Worm (Caenorhabditis elegans) whole organism, L3 larva: ENCODE data around the gene tag-321.

Source experiments
- ceh-16 ChIP-seq: sonication (generic microtip); optimal IDR thresholded peaks from 2 replicates; lab custom pipeline; 2017; ENCODE audit warnings: missing biosample characterization, missing genetic modification characterization
- elt-1 ChIP-seq: fragments of 150-350 bp; optimal IDR thresholded peaks from 2 replicates; lab custom pipeline; 2014; ENCODE audit warnings: missing biosample characterization, missing genetic modification characterization
- elt-3 ChIP-seq, 3 experiments: fragments of 150-350 bp in 1 of 3; sonication (generic microtip) in 2 of 3; optimal IDR thresholded peaks; 2 replicates in 2 of 3; 4 replicates in 1 of 3; lab custom pipeline; 2014 to 2017; ENCODE audit warnings: missing biosample characterization in 3 of 3, missing genetic modification characterization in 3 of 3
- mdl-1 ChIP-seq: fragments of 150-350 bp; optimal IDR thresholded peaks from 2 replicates; lab custom pipeline; 2014; ENCODE audit warnings: missing biosample characterization, missing genetic modification characterization
- snpc-4 ChIP-seq: fragments of 150-350 bp; optimal IDR thresholded peaks from 2 replicates; lab custom pipeline; 2014; ENCODE audit warnings: missing biosample characterization, missing genetic modification characterization
- unc-62 ChIP-seq: fragments of 150-350 bp; sonication (generic microtip); optimal IDR thresholded peaks from 4 replicates; lab custom pipeline; 2014; ENCODE audit warnings: missing biosample characterization, missing genetic modification reagents, missing genetic modification characterization

DNA sequence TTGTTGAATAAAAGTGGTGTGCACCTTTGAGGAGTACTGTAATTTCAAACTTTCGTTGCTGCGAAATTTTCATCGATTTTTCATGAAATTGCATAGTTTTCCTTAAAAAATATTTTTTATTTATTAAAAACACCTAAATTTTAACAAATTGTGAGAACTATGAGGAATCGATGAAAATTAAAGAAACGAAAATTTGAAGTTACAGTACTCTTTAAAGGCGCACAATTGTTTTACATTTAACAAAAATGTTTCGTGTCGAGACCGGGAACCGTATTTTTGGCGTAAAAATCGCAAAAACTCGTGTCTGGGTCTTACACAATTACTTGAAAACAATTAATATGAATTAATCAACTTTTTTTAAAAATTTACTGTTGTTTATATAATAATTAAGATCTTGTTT, 13.5 kb downstream of the tag-321 start, which contains the start of gene rdl-1:
- TF ChIP-seq elt-3 (tag; optimal IDR thresholded peaks at IDR 0.05; lab: Kevin White, UChicago) (no peak), unc-62 (GFP tag; lab: Kevin White, UChicago) (no peak), ceh-16 (no peak), snpc-4 (tag; lab: Kevin White, UChicago) (no peak), mdl-1 (tag; lab: Kevin White, UChicago) (no peak), elt-1 (tag; lab: Kevin White, UChicago) (no peak)
